Worm (Caenorhabditis elegans): ENCODE measurements around the gene best-7.

DNA sequence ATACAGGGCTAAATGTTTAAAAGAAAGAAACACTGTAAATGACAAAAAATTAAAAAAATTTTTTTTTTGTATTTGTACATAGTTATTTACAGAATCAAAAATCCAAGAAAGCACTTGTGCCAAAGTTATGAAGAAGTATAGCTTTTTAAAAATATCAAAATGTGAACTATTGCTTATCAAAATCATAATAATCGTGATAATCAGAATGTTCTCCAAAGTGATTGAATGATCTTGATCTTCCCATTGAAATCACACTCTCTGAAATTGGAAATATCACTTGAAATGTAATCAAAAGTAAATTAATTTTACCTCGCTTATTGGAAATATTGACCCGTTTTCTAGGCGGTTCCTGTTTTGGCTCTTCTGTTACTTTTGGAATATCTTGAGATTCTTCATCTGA, 3.6 kb downstream of the best-7 start:
- TF ChIP-seq mec-3 (tag; optimal IDR thresholded peaks at IDR 0.05; ENCODE audit: borderline replicate concordance) (no peak), unc-86 (tag; optimal IDR thresholded peaks at IDR 0.05) (no peak), madf-2 (tag; optimal IDR thresholded peaks at IDR 0.05) (no peak), sox-2 (GFP tag; IDR thresholded peaks at IDR 0.05) (no peak), ttx-3 (tag; optimal IDR thresholded peaks at IDR 0.05) (no peak), ceh-30 (tag; optimal IDR thresholded peaks at IDR 0.05) (no peak), che-1 (tag; optimal IDR thresholded peaks at IDR 0.05) (no peak), ceh-2 (tag; optimal IDR thresholded peaks at IDR 0.05) (no peak)

Measured in whole organism, late embryonic.